Worm (Caenorhabditis elegans) whole organism, L4 larva: ENCODE data around the gene nos-2.
"Not testable (repeated sequence)": the region's sequence is repeated elsewhere in the genome, so short reads cannot be mapped to it uniquely, and the experiment has no call there.

Experiments used
- hlh-30 ChIP-seq: sonication (generic microtip); optimal IDR thresholded peaks from 2 replicates; lab custom pipeline; 2017; ENCODE audit warnings: antibody characterized with exemption, mild to moderate bottlenecking, missing genetic modification characterization, missing compliant biosample characterization; ENCODE audit not compliant: insufficient read depth
- unc-62 ChIP-seq, 3 experiments: fragments of 150-350 bp in 1 of 3; sonication (generic microtip); optimal IDR thresholded peaks in 2 of 3; peaks in 1 of 3; 1 replicate in 1 of 3; 2 replicates in 2 of 3; lab custom pipeline; 2014 to 2017; ENCODE audit warnings: missing biosample characterization in 3 of 3, missing genetic modification characterization in 3 of 3, missing genetic modification reagents in 3 of 3, missing genotype in 1 of 3

ce11 chrII:7084021-7084420 lies 18.6 kb downstream of the nos-2 start, which contains the start of the genes T02G5.14 and T02G5.15:
- TF ChIP-seq unc-62 (GFP tag; optimal IDR thresholded peaks at IDR 0.05 in 1 of 2; lab: Kevin White, UChicago); unc-62 (tag; optimal IDR thresholded peaks at IDR 0.05; lab: Kevin White, UChicago); hlh-30 (tag; lab: Kevin White, UChicago): not testable (repeated sequence)
